Worm (Caenorhabditis elegans): ENCODE results near the gene F22H10.6.
A peak's percentile ranks its signal among the peaks of the same experiment; 100 is the strongest.

The F22H10.6 gene

DNA sequence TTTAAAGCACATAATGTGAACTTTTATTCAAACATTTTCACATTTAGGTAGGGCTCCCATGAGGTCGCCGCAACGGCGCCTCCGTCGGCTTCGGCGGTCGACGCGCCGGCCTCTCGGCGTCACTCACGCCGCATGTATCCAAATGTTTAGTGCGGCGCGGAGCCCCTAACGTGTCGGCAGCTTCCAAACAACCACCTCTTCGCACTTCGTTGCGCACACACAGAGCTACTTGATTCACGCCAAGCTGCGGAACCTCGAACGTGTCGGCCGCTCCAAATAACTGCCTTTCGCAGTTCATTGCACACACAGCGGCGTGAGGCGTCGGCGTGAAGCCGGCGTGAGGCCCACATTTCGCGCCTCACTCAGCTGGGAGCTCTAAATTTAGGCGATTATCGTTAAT is at the start of gene F22H10.6:
Gene F22H10.6 (minus strand): TSS at position 292 of the 400 bp plus-strand sequence.
- TF ChIP-seq him-1 (tag; optimal IDR thresholded peaks at IDR 0.05), result no peak
- no peak for TF ChIP-seq W03F9.2 (tag; optimal IDR thresholded peaks at IDR 0.05)
- TF ChIP-seq dao-5 (tag; optimal IDR thresholded peaks at IDR 0.05), result no peak

DNA sequence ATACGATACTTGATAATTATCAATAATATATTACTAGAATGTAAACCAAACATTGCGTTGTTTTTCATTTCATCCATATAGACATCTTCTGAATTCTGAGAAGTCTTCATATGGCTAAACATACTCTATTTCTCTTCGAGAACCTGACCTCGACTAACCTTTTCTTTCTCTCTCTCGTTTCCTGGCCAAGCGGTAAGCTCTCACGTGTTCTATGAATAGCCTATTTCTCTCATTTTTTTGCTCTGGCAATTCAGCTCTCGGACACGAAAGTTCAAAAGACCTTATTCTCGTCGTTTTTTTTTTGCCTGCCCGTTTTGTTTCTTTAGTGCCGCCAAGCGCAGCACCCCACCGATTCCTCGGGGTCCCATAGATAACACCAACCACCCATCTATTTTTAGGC is 46.3 kb upstream of the F22H10.6 start:
- TF ChIP-seq W03F9.2 (tag; optimal IDR thresholded peaks at IDR 0.05) (no peak), him-1 (tag; optimal IDR thresholded peaks at IDR 0.05) (no peak), dao-5 (tag; optimal IDR thresholded peaks at IDR 0.05) (no peak)

DNA sequence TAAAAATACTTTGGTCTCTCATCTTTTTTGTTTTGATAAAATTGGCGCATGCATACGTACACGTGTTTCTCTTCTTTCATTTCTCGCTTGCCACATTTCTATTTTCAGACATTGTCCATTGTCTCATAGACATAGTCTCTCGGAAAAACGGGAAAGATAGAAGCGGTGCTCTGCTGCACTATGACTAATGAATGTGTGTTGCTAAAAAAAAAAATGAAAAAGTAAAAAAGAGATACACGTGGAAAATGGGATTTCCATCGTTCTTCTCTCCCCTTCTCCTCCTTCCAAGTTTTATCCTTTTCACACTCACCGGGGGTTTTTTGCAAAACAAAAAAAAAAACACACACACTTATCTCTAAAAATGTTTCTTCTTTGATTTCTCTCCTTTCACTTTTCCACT is 43.8 kb upstream of the F22H10.6 start:
- TF ChIP-seq W03F9.2 (tag; optimal IDR thresholded peaks at IDR 0.05), result no peak
- TF ChIP-seq him-1 (tag; optimal IDR thresholded peaks at IDR 0.05), result no peak
- TF ChIP-seq dao-5 (tag; optimal IDR thresholded peaks at IDR 0.05), result no peak

- no peak for TF ChIP-seq dao-5 (tag; optimal IDR thresholded peaks at IDR 0.05)
- no peak for TF ChIP-seq him-1 (tag; optimal IDR thresholded peaks at IDR 0.05)
- TF ChIP-seq W03F9.2 (tag; optimal IDR thresholded peaks at IDR 0.05), result no peak
Observed at ce11 chrX:16733411-16733810, 42.3 kb upstream of the F22H10.6 start.

DNA sequence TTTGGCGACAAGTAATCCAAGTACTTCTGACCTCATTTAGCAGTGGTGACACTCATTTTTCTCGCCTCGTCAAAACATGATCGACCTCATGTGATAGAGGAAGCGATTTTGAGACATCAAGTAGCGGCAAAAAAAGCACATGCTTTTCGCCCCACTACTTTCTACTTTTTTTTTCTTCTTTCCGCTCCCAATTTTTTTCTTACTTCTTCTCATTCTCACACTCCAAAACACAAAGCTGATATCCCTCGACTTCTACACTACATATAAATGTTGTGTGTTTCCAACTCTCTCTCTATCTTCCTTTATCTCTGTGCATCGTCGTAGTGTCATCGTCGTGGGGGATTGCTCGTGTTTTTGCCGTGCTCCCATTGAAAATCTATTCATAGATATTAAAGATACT is 41.1 kb upstream of the F22H10.6 start:
- TF ChIP-seq dao-5 (tag; optimal IDR thresholded peaks at IDR 0.05) (no peak), him-1 (tag; optimal IDR thresholded peaks at IDR 0.05) (no peak), W03F9.2 (tag; optimal IDR thresholded peaks at IDR 0.05) (no peak)

DNA sequence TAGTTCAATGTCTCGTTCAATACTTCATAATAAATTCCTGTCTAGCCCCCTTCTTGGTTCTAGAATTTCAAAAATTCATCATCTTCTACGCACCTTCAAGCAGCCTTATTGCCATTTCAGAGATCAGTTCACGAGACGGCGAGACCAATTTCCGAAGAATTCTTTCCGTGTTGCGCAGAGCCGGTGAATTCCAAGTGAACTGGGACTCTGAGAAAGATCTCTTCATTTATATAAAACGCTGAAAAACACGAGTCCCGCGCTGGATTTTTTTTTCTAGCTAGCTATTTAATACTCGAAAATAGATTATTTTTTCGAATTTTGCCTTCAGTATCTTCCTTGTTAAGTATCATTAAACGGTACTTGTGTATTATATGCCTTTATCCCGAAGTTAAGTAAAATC is 40.0 kb upstream of the F22H10.6 start:
- TF ChIP-seq dao-5 (tag; optimal IDR thresholded peaks at IDR 0.05) (no peak), W03F9.2 (tag; optimal IDR thresholded peaks at IDR 0.05) (no peak), him-1 (tag; optimal IDR thresholded peaks at IDR 0.05) (no peak)

DNA sequence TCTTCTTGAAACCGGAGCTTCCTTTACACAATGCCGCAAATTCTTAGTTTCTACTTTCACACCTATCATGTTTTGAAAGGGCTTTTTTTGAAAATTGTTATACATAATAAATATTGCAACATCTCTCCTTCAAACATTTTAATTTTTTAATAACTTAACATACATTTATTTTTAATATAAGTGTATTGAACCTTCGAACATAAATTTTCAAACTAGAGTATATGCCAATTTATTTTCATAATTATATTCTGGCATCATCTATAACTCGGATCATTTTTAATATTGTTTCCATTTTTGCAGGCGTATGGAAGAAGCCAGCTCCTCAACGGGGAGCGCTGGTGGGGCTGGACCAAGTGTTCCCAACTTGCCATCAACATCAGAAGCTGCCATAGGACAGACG is 38.1 kb upstream of the F22H10.6 start, which contains the start of gene hda-4:
Gene hda-4 (plus strand): TSS at position 301 of the 400 bp plus-strand sequence.
- no peak for TF ChIP-seq him-1 (tag; optimal IDR thresholded peaks at IDR 0.05)
- no peak for TF ChIP-seq dao-5 (tag; optimal IDR thresholded peaks at IDR 0.05)
- TF ChIP-seq W03F9.2 (tag; optimal IDR thresholded peaks at IDR 0.05), result no peak

- TF ChIP-seq W03F9.2 (tag; optimal IDR thresholded peaks at IDR 0.05) (no peak), dao-5 (tag; optimal IDR thresholded peaks at IDR 0.05) (peak; percentile 39), him-1 (tag; optimal IDR thresholded peaks at IDR 0.05) (peak; percentile 73)
Observed at ce11 chrX:16726879-16727278, 35.7 kb upstream of the F22H10.6 start.

DNA sequence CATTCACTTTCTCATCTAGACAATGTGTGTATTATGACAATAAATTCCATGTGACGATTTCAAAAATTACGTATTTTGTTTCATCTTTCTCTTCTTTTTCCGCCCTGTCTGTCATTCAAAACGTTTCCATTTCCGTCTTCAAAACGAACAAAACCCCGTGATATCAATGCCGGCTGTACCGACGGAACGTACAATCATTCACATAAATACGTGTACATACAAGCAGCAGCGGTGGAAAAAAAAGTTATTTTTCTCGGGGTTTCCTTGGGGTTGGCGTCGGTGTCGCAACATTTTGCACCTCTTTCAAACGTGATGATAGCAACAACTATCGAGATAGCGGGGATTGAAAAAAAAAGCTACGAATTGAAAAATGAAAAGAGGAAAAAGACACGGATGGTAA is 33.8 kb upstream of the F22H10.6 start:
- TF ChIP-seq W03F9.2 (tag; optimal IDR thresholded peaks at IDR 0.05), result no peak
- TF ChIP-seq him-1 (tag; optimal IDR thresholded peaks at IDR 0.05), result no peak
- TF ChIP-seq dao-5 (tag; optimal IDR thresholded peaks at IDR 0.05), result no peak

ce11 chrX:16721930-16722329 is 30.8 kb upstream of the F22H10.6 start:
- no peak for TF ChIP-seq him-1 (tag; optimal IDR thresholded peaks at IDR 0.05)
- no peak for TF ChIP-seq W03F9.2 (tag; optimal IDR thresholded peaks at IDR 0.05)
- no peak for TF ChIP-seq dao-5 (tag; optimal IDR thresholded peaks at IDR 0.05)

DNA sequence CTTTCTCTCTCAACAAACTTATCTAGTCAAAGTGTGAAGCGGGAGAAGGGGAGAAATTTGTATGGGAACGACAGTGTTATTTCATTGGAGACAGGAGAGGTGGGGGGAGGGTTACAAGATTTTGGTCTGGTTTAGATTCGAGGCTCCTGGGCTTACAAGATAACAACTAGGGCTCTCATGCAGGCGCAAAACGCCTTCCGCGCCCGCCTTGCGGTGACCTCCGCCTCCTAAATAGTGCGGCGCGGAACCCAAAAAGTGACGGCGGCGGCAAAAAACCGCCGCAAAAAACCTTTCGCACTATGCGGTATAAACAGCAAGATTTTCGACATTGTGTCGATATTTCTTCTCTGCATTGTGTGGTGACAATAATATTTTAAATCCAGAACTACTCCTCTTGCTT is 24.8 kb upstream of the F22H10.6 start:
- no peak for TF ChIP-seq dao-5 (tag; optimal IDR thresholded peaks at IDR 0.05)
- no peak for TF ChIP-seq him-1 (tag; optimal IDR thresholded peaks at IDR 0.05)
- no peak for TF ChIP-seq W03F9.2 (tag; optimal IDR thresholded peaks at IDR 0.05)

DNA sequence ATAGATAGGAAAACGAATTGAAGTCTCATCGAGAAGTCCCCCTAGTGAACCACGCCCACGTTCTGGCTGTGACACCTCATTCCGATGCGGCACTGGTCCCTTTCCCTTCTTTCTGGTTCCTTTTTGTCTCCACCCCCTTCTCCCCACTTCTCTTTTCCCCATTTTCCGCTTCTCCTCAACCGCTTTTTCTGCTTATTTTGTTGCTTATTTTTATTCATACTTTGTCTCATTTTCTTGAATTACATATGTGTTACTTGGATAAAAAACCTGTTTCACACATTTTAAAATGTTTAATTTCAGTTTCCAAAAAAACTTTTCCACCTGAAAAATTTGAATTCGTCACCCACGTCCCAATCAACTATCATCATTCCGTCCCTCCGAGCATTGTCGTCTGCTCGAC is 20.2 kb upstream of the F22H10.6 start, which contains the start of gene lgc-53:
Gene lgc-53 (plus strand): TSS at position 301 of the 400 bp plus-strand sequence.
- no peak for TF ChIP-seq W03F9.2 (tag; optimal IDR thresholded peaks at IDR 0.05)
- TF ChIP-seq him-1 (tag; optimal IDR thresholded peaks at IDR 0.05), result no peak
- no peak for TF ChIP-seq dao-5 (tag; optimal IDR thresholded peaks at IDR 0.05)

DNA sequence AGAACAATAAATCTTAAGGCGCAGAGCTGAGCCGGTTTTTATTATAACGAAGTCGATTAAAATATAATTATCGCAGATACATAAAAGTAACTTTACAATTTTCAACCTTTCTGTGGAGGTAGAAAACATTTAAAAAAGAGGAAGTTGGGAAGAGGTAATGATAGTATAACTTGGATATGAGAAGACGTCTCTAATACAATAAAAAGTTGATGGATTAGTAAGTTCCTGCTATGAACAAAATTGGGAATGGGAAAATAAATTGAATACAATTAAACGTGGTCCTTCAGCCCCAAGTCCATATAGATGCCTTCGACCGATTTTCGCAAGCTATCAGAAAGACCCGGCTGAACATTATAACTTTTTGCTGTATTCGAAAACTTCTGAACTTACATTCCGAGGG is 14.5 kb upstream of the F22H10.6 start:
- TF ChIP-seq dao-5 (tag; optimal IDR thresholded peaks at IDR 0.05) (no peak), him-1 (tag; optimal IDR thresholded peaks at IDR 0.05) (no peak), W03F9.2 (tag; optimal IDR thresholded peaks at IDR 0.05) (no peak)

ce11 chrX:16704086-16704485 is 12.9 kb upstream of the F22H10.6 start:
- TF ChIP-seq dao-5 (tag; optimal IDR thresholded peaks at IDR 0.05), result no peak
- no peak for TF ChIP-seq W03F9.2 (tag; optimal IDR thresholded peaks at IDR 0.05)
- TF ChIP-seq him-1 (tag; optimal IDR thresholded peaks at IDR 0.05), result no peak

ce11 chrX:16702232-16702631 is 11.1 kb upstream of the F22H10.6 start, which contains the start of gene F22H10.1:
Gene F22H10.1 (plus strand): TSS chrX:16702442.
- TF ChIP-seq dao-5 (tag; optimal IDR thresholded peaks at IDR 0.05), result no peak
- TF ChIP-seq him-1 (tag; optimal IDR thresholded peaks at IDR 0.05), result no peak
- TF ChIP-seq W03F9.2 (tag; optimal IDR thresholded peaks at IDR 0.05), result no peak
